Worm (Caenorhabditis elegans) whole organism, L4 larva: ENCODE results near the gene T28F3.9.

Experiments used
- R02D3.7 ChIP-seq: fragments of 150-350 bp; sonication (generic microtip); optimal IDR thresholded peaks from 3 replicates; lab custom pipeline; 2014; ENCODE audit warnings: missing biosample characterization, missing genetic modification characterization
- Y75B8A.6 ChIP-seq: fragments of 200-800 bp; sonication (Bioruptor generic); IDR thresholded peaks from 2 replicates; pipeline ENCODE4 v1.3.6; 2022; ENCODE audit warnings: missing genetic modification reagents, missing genetic modification characterization, missing compliant biosample characterization
- ZK546.5 ChIP-seq, 2 experiments: sonication (generic microtip); optimal IDR thresholded peaks; 2 replicates each; lab custom pipeline; 2017; ENCODE audit warnings: missing biosample characterization in 2 of 2, missing genetic modification characterization in 2 of 2
- aly-2 ChIP-seq: sonication (generic microtip); optimal IDR thresholded peaks from 2 replicates; lab custom pipeline; 2018; ENCODE audit warnings: missing biosample characterization, missing genetic modification characterization
- ama-1 ChIP-seq: fragments of 150-350 bp; optimal IDR thresholded peaks from 2 replicates; lab custom pipeline; 2014; ENCODE audit warnings: inconsistent platforms, mixed read lengths
- ceh-28 ChIP-seq: fragments of 150-350 bp; optimal IDR thresholded peaks from 2 replicates; lab custom pipeline; 2014; ENCODE audit warnings: missing biosample characterization, missing genetic modification reagents, missing genetic modification characterization
- ceh-32 ChIP-seq: sonication (generic microtip); optimal IDR thresholded peaks from 2 replicates; lab custom pipeline; 2016; ENCODE audit warnings: mild to moderate bottlenecking, missing genetic modification characterization, missing compliant biosample characterization; ENCODE audit not compliant: poor library complexity
- ces-1 ChIP-seq: fragments of 150-350 bp; sonication (generic microtip); optimal IDR thresholded peaks from 4 replicates; lab custom pipeline; 2014; ENCODE audit warnings: missing biosample characterization, missing genetic modification reagents, missing genetic modification characterization
- ctbp-1 ChIP-seq: fragments of 200-800 bp; sonication (Bioruptor generic); IDR thresholded peaks from 2 replicates; pipeline ENCODE4 v1.3.6; 2022; ENCODE audit warnings: missing genetic modification reagents, missing genetic modification characterization, missing compliant biosample characterization
- daf-12 ChIP-seq: fragments of 150-350 bp; optimal IDR thresholded peaks from 2 replicates; lab custom pipeline; 2014; ENCODE audit warnings: missing biosample characterization, missing genetic modification reagents, missing genetic modification characterization
- daf-8 ChIP-seq: fragments of 200-800 bp; sonication (Bioruptor generic); IDR thresholded peaks from 2 replicates; pipeline ENCODE4 v1.3.6; 2022; ENCODE audit warnings: missing genetic modification characterization, missing compliant biosample characterization
- dmd-9 ChIP-seq: fragments of 200-800 bp; sonication (Bioruptor generic); IDR thresholded peaks from 2 replicates; pipeline ENCODE4 v1.3.6; 2022; ENCODE audit warnings: missing genetic modification reagents, missing genetic modification characterization, missing compliant biosample characterization
- dpl-1 ChIP-seq: fragments of 150-350 bp; optimal IDR thresholded peaks from 2 replicates; lab custom pipeline; 2014; ENCODE audit warnings: missing biosample characterization, missing genetic modification reagents, missing genetic modification characterization
- egl-43 ChIP-seq: fragments of 200-800 bp; sonication (Bioruptor generic); IDR thresholded peaks from 2 replicates; pipeline ENCODE4 v1.3.6; 2022; ENCODE audit warnings: missing genetic modification reagents, missing genetic modification characterization, missing compliant biosample characterization
- fos-1 ChIP-seq: fragments of 150-350 bp; optimal IDR thresholded peaks from 2 replicates; lab custom pipeline; 2014; ENCODE audit warnings: missing biosample characterization, missing genetic modification characterization
- hlh-11 ChIP-seq: fragments of 200-800 bp; sonication (Bioruptor generic); optimal IDR thresholded peaks from 2 replicates; lab custom pipeline; 2018; ENCODE audit warnings: mild to moderate bottlenecking, missing genetic modification characterization, missing compliant biosample characterization
- hlh-30 ChIP-seq: sonication (generic microtip); optimal IDR thresholded peaks from 2 replicates; lab custom pipeline; 2017; ENCODE audit warnings: antibody characterized with exemption, mild to moderate bottlenecking, missing genetic modification characterization, missing compliant biosample characterization; ENCODE audit not compliant: insufficient read depth
- hmg-1.1 ChIP-seq: fragments of 200-800 bp; sonication (Bioruptor generic); IDR thresholded peaks from 2 replicates; pipeline ENCODE4 v1.3.6; 2022; ENCODE audit warnings: missing genetic modification reagents, missing genetic modification characterization, missing compliant biosample characterization
- lin-38 ChIP-seq: fragments of 200-800 bp; sonication (Bioruptor generic); IDR thresholded peaks from 2 replicates; pipeline ENCODE4 v1.3.6; 2022; ENCODE audit warnings: missing genetic modification reagents, missing genetic modification characterization, missing compliant biosample characterization
- lin-39 ChIP-seq: fragments of 150-350 bp; optimal IDR thresholded peaks from 2 replicates; lab custom pipeline; 2014; ENCODE audit warnings: missing biosample characterization, missing genetic modification reagents, missing genetic modification characterization
- lir-3 ChIP-seq: sonication (generic microtip); optimal IDR thresholded peaks from 2 replicates; lab custom pipeline; 2016; ENCODE audit warnings: mild to moderate bottlenecking, missing genetic modification characterization, missing compliant biosample characterization
- madf-9 ChIP-seq: fragments of 200-800 bp; sonication (Bioruptor generic); conservative IDR thresholded peaks from 2 replicates; pipeline ENCODE4 v1.3.6; 2022; ENCODE audit warnings: missing genetic modification reagents, missing genetic modification characterization, missing compliant biosample characterization
- mdl-1 ChIP-seq, 2 experiments: fragments of 150-350 bp in 1 of 2; sonication (generic microtip) in 1 of 2; optimal IDR thresholded peaks; 2 replicates each; lab custom pipeline; 2014 to 2017; ENCODE audit warnings: missing biosample characterization in 2 of 2, missing genetic modification characterization in 2 of 2
- mxl-2 ChIP-seq: fragments of 200-800 bp; sonication (Bioruptor generic); conservative IDR thresholded peaks from 2 replicates; pipeline ENCODE4 v1.3.6; 2022; ENCODE audit warnings: missing genetic modification reagents, missing genetic modification characterization, missing compliant biosample characterization
- nhr-102 ChIP-seq: sonication (generic microtip); optimal IDR thresholded peaks from 2 replicates; lab custom pipeline; 2016; ENCODE audit warnings: mild to moderate bottlenecking, missing genetic modification characterization, moderate library complexity, missing compliant biosample characterization
- nhr-11 ChIP-seq: fragments of 150-350 bp; optimal IDR thresholded peaks from 2 replicates; lab custom pipeline; 2014; ENCODE audit warnings: missing biosample characterization, missing genetic modification characterization
- nhr-111 ChIP-seq: fragments of 200-800 bp; sonication (Bioruptor generic); optimal IDR thresholded peaks from 2 replicates; lab custom pipeline; 2018; ENCODE audit warnings: mild to moderate bottlenecking, missing genetic modification characterization, missing compliant biosample characterization
- nhr-25 ChIP-seq: sonication (generic microtip); optimal IDR thresholded peaks from 2 replicates; lab custom pipeline; 2017; ENCODE audit warnings: missing genetic modification characterization, mild to moderate bottlenecking, missing compliant biosample characterization, antibody characterized with exemption, moderate library complexity, borderline replicate concordance; ENCODE audit not compliant: insufficient read depth
- nhr-28 ChIP-seq: fragments of 150-350 bp; optimal IDR thresholded peaks from 2 replicates; lab custom pipeline; 2014; ENCODE audit warnings: missing biosample characterization, missing genetic modification characterization
- nhr-41 ChIP-seq: fragments of 200-800 bp; sonication (Bioruptor generic); IDR thresholded peaks from 2 replicates; pipeline ENCODE4 v1.3.6; 2022; ENCODE audit warnings: missing genetic modification reagents, missing genetic modification characterization, missing compliant biosample characterization
- nhr-42 ChIP-seq: fragments of 200-800 bp; sonication (Bioruptor generic); IDR thresholded peaks from 2 replicates; pipeline ENCODE4 v1.3.6; 2022; ENCODE audit warnings: missing genetic modification characterization, missing compliant biosample characterization
- nhr-48 ChIP-seq: sonication (generic microtip); optimal IDR thresholded peaks from 2 replicates; lab custom pipeline; 2016; ENCODE audit warnings: mild to moderate bottlenecking, missing genetic modification characterization, missing compliant biosample characterization
- nhr-6 ChIP-seq: fragments of 150-350 bp; optimal IDR thresholded peaks from 2 replicates; lab custom pipeline; 2014; ENCODE audit warnings: missing biosample characterization, missing genetic modification characterization
- pha-4 ChIP-seq, 2 experiments: fragments of 150-350 bp in 1 of 2; fragments of 200-800 bp in 1 of 2; sonication (Bioruptor generic) in 1 of 2; IDR thresholded peaks in 1 of 2; optimal IDR thresholded peaks in 1 of 2; 2 replicates each; pipeline versions ENCODE4 v1.3.6 to Lab custom; 2014 to 2022; ENCODE audit warnings: missing genetic modification characterization in 2 of 2, missing genetic modification reagents in 2 of 2, missing biosample characterization in 1 of 2, missing compliant biosample characterization in 1 of 2
- php-3 ChIP-seq: fragments of 200-800 bp; sonication (Bioruptor generic); IDR thresholded peaks from 2 replicates; pipeline ENCODE4 v1.3.6; 2022; ENCODE audit warnings: missing genetic modification reagents, missing genetic modification characterization, missing compliant biosample characterization
- rbr-2 ChIP-seq: sonication (generic microtip); optimal IDR thresholded peaks from 2 replicates; lab custom pipeline; 2016; ENCODE audit warnings: missing genotype, missing genetic modification characterization, missing compliant biosample characterization
- set-16 ChIP-seq: fragments of 200-800 bp; sonication (Bioruptor generic); IDR thresholded peaks from 2 replicates; pipeline ENCODE4 v1.3.6; 2022; ENCODE audit warnings: missing genetic modification reagents, missing genetic modification characterization, missing compliant biosample characterization
- snpc-1.2 ChIP-seq: fragments of 200-800 bp; sonication (Bioruptor generic); IDR thresholded peaks from 2 replicates; pipeline ENCODE4 v1.3.6; 2022; ENCODE audit warnings: missing genetic modification reagents, missing genetic modification characterization, missing compliant biosample characterization
- spr-1 ChIP-seq: sonication (generic microtip); optimal IDR thresholded peaks from 2 replicates; lab custom pipeline; 2016; ENCODE audit warnings: mild to moderate bottlenecking, missing genetic modification characterization, missing compliant biosample characterization
- tra-1 ChIP-seq: fragments of 200-800 bp; sonication (Bioruptor generic); IDR thresholded peaks from 2 replicates; pipeline ENCODE4 v1.3.6; 2022; ENCODE audit warnings: missing genetic modification reagents, missing genetic modification characterization, missing compliant biosample characterization
- unc-130 ChIP-seq: sonication (generic microtip); optimal IDR thresholded peaks from 2 replicates; lab custom pipeline; 2016; ENCODE audit warnings: missing genetic modification reagents, missing genetic modification characterization, missing compliant biosample characterization
- unc-62 ChIP-seq, 3 experiments: fragments of 150-350 bp in 1 of 3; sonication (generic microtip); optimal IDR thresholded peaks in 2 of 3; peaks in 1 of 3; 1 replicate in 1 of 3; 2 replicates in 2 of 3; lab custom pipeline; 2014 to 2017; ENCODE audit warnings: missing biosample characterization in 3 of 3, missing genetic modification characterization in 3 of 3, missing genetic modification reagents in 3 of 3, missing genotype in 1 of 3
- vab-7 ChIP-seq: fragments of 200-800 bp; sonication (Bioruptor generic); IDR thresholded peaks from 2 replicates; pipeline ENCODE4 v1.3.6; 2022; ENCODE audit warnings: missing genetic modification reagents, missing genetic modification characterization, missing compliant biosample characterization
- zag-1 ChIP-seq: fragments of 150-350 bp; optimal IDR thresholded peaks from 2 replicates; lab custom pipeline; 2014; ENCODE audit warnings: missing biosample characterization, missing genetic modification characterization
- zfp-2 ChIP-seq: sonication (generic microtip); optimal IDR thresholded peaks from 2 replicates; lab custom pipeline; 2016; ENCODE audit warnings: mild to moderate bottlenecking, missing genetic modification characterization, missing compliant biosample characterization
- zip-11 ChIP-seq: fragments of 200-800 bp; sonication (Bioruptor generic); IDR thresholded peaks from 2 replicates; pipeline ENCODE4 v1.3.6; 2022; ENCODE audit warnings: missing genetic modification characterization, missing compliant biosample characterization
- ztf-7 ChIP-seq: fragments of 150-350 bp; optimal IDR thresholded peaks from 2 replicates; lab custom pipeline; 2014; ENCODE audit warnings: missing biosample characterization, missing genetic modification characterization

The T28F3.9 gene

DNA sequence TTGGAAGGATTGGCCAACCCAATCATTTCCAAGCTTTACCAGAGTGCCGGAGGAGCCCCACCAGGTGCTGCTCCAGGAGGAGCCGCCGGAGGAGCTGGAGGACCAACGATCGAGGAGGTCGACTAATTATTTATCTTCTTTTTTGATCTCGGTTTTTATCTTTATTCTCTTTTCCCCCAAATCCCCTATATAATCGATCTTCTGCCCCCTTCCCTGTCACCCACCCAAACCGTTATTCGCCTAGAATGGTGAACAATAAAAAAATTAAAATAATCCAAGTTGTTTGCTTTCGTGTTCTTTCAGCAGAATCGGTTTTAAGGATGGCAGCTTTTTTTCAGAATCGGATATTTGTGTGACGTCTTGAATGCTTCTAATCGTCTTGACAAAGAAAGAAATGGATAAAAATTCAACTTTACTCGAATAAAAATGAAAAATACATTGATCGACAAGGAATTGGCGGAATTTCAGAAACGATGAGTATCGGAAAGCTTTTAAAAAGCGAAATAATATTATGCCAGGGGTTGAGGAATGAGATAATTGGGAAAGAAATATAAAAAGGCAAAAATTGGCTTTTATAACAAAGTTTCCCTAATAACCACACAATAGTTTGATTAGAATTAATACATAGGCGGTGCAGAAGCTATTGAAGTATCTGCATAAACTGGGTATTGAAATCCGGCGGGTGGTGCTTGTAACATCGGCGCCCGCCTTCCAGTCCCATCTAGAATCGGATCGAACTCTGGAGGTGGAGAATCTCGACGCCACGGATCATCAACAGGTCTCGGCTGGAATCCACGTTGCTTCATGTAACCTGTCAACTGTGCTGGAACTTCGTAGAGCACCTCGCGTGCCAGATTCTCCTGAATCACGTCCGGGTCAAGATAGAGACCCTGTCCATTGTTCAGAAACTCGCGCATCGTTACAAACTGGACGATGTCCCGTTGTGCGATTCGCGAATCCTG lies 27.0 kb upstream of the T28F3.9 start (continued):
- TF ChIP-seq ama-1 (lab: Kevin White, UChicago): peak; percentile 98
- TF ChIP-seq tra-1 (GFP tag; lab: Robert Waterston, UW): no peak; the same call in 1 of the 2 replicates
- TF ChIP-seq pha-4 (GFP tag; IDR thresholded peaks at IDR 0.05; lab: Robert Waterston, UW): peak; percentile 81
- TF ChIP-seq pha-4 (tag; optimal IDR thresholded peaks at IDR 0.05; lab: Kevin White, UChicago): no peak
- no peak for TF ChIP-seq lin-39 (tag; lab: Kevin White, UChicago)
- TF ChIP-seq daf-12 (tag; lab: Kevin White, UChicago): no peak
- TF ChIP-seq lir-3 (tag; lab: Kevin White, UChicago): no peak
- peak; percentile 38 for TF ChIP-seq nhr-11
- peak; percentile 89 for TF ChIP-seq Y75B8A.6 (GFP tag; lab: Robert Waterston, UW)
- peak; percentile 66 for TF ChIP-seq ztf-7
- no peak for TF ChIP-seq ZK546.5 (tag; optimal IDR thresholded peaks at IDR 0.05; lab: Kevin White, UChicago)
- TF ChIP-seq nhr-102 (tag; lab: Kevin White, UChicago): peak; percentile 72
- peak; percentile 99 for TF ChIP-seq aly-2 (tag; lab: Kevin White, UChicago)
- peak; percentile 52 for TF ChIP-seq hmg-1.1 (GFP tag; lab: Robert Waterston, UW)
- TF ChIP-seq ceh-28 (tag; lab: Kevin White, UChicago): no peak
- TF ChIP-seq nhr-111: peak; percentile 51
- TF ChIP-seq daf-8 (GFP tag; lab: Robert Waterston, UW): 0 out of 2 replicates have a peak, but pooled peaks have one; percentile 10
- TF ChIP-seq snpc-1.2 (GFP tag; lab: Robert Waterston, UW): peak; percentile 93
- no peak for TF ChIP-seq dmd-9
- no peak for TF ChIP-seq nhr-25 (tag; lab: Kevin White, UChicago)
- peak; percentile 81 for TF ChIP-seq egl-43 (GFP tag; lab: Robert Waterston, UW)
- no peak for TF ChIP-seq nhr-42
- no peak for TF ChIP-seq zfp-2
- peak; percentile 56 for TF ChIP-seq spr-1
- no peak for TF ChIP-seq nhr-48
- TF ChIP-seq zag-1 (tag; lab: Kevin White, UChicago): no peak
- no peak for TF ChIP-seq zip-11 (GFP tag; lab: Robert Waterston, UW)
- TF ChIP-seq ceh-32 (tag; lab: Kevin White, UChicago): no peak
- TF ChIP-seq vab-7 (GFP tag; lab: Robert Waterston, UW): peak; percentile 70
- peak; percentile 31; the same call in 1 of the 2 replicates for TF ChIP-seq mxl-2 (GFP tag; lab: Robert Waterston, UW)
- TF ChIP-seq unc-130 (GFP tag; lab: Kevin White, UChicago): no peak
- TF ChIP-seq ces-1: peak; percentile 47
- peak; percentile 74 for TF ChIP-seq hlh-11 (tag; lab: Kevin White, UChicago)
- TF ChIP-seq php-3 (GFP tag; lab: Robert Waterston, UW): peak; percentile 50; the same call in 1 of the 2 replicates
- no peak; the same call in 1 of the 2 replicates for TF ChIP-seq madf-9
- no peak for TF ChIP-seq mdl-1 (tag; optimal IDR thresholded peaks at IDR 0.05; lab: Kevin White, UChicago)
- TF ChIP-seq nhr-41 (GFP tag; lab: Robert Waterston, UW): 0 out of 2 replicates have a peak, but pooled peaks have one; percentile 28
- TF ChIP-seq set-16 (GFP tag; lab: Robert Waterston, UW): peak; percentile 95
- no peak for TF ChIP-seq R02D3.7 (tag; lab: Kevin White, UChicago)
- peak; percentile 55 for TF ChIP-seq dpl-1
- peak in 1 of 2 experiments; percentile 44 for TF ChIP-seq unc-62 (GFP tag; optimal IDR thresholded peaks at IDR 0.05 in 1 of 2; lab: Kevin White, UChicago)
- TF ChIP-seq unc-62 (tag; optimal IDR thresholded peaks at IDR 0.05; lab: Kevin White, UChicago): no peak
- TF ChIP-seq rbr-2 (tag; lab: Kevin White, UChicago): peak; percentile 71
- TF ChIP-seq nhr-6 (tag; lab: Kevin White, UChicago): peak; percentile 61
- peak; percentile 81 for TF ChIP-seq lin-38 (GFP tag; lab: Robert Waterston, UW)
- no peak for TF ChIP-seq nhr-28
- no peak for TF ChIP-seq fos-1 (tag; lab: Kevin White, UChicago)
- peak; percentile 70 for TF ChIP-seq ctbp-1
- TF ChIP-seq hlh-30: peak; percentile 49
